Fruit fly (Drosophila melanogaster) whole organism, embryonic: ENCODE measurements around the gene upSET.

ENCODE experiments used
- Atf-2 ChIP-seq: fragments of 200-800 bp; sonication (Bioruptor generic); optimal IDR thresholded peaks from 2 replicates; lab custom pipeline; 2016; ENCODE audit warnings: missing biosample characterization, missing genetic modification characterization
- Bdp1 ChIP-seq: fragments of 200-800 bp; sonication (Bioruptor generic); optimal IDR thresholded peaks from 3 replicates; lab custom pipeline; 2016; ENCODE audit warnings: missing biosample characterization, missing genetic modification characterization
- C15 ChIP-seq: fragments of 200-800 bp; sonication (Bioruptor generic); IDR thresholded peaks from 3 replicates; pipeline ENCODE4 v1.3.6; 2022; ENCODE audit warnings: missing biosample characterization, missing genetic modification characterization
- CG10147 ChIP-seq: fragments of 200-800 bp; sonication (Bioruptor generic); optimal IDR thresholded peaks from 2 replicates; lab custom pipeline; 2019; ENCODE audit warnings: missing biosample characterization, mild to moderate bottlenecking, missing genetic modification characterization, moderate library complexity
- CG10209 ChIP-seq: fragments of 200-800 bp; sonication (Bioruptor generic); optimal IDR thresholded peaks from 3 replicates; lab custom pipeline; 2017; ENCODE audit warnings: missing biosample characterization, mild to moderate bottlenecking, missing genetic modification characterization, missing genetic modification reagents
- CG10565 ChIP-seq: fragments of 200-800 bp; sonication (Bioruptor generic); optimal IDR thresholded peaks from 3 replicates; lab custom pipeline; 2016; ENCODE audit warnings: missing biosample characterization, mild to moderate bottlenecking, missing genetic modification characterization
- CG10654 ChIP-seq: fragments of 200-800 bp; sonication (Bioruptor generic); optimal IDR thresholded peaks from 2 replicates; lab custom pipeline; 2016; ENCODE audit warnings: missing biosample characterization, missing genetic modification characterization
- CG1602 ChIP-seq: fragments of 200-800 bp; sonication (Bioruptor generic); optimal IDR thresholded peaks from 3 replicates; lab custom pipeline; 2016; ENCODE audit warnings: missing biosample characterization, missing genetic modification characterization
- CG17361 ChIP-seq: fragments of 200-800 bp; sonication (Bioruptor generic); IDR thresholded peaks from 3 replicates; pipeline ENCODE4 v1.3.6; 2022; ENCODE audit warnings: missing biosample characterization, missing genetic modification characterization
- CG1792 ChIP-seq: fragments of 200-800 bp; sonication (Bioruptor generic); optimal IDR thresholded peaks from 2 replicates; lab custom pipeline; 2016; ENCODE audit warnings: missing biosample characterization, missing genetic modification characterization
- CG18011 ChIP-seq: fragments of 200-800 bp; sonication (Bioruptor generic); optimal IDR thresholded peaks from 2 replicates; lab custom pipeline; 2017; ENCODE audit warnings: missing biosample characterization, missing genetic modification characterization, mild to moderate bottlenecking, moderate library complexity, missing genotype
- CG18262 ChIP-seq: fragments of 200-800 bp; optimal IDR thresholded peaks from 3 replicates; lab custom pipeline; 2019; ENCODE audit warnings: missing biosample characterization, mild to moderate bottlenecking, missing genetic modification characterization, moderate library complexity
- CG18476 ChIP-seq: fragments of 200-800 bp; sonication (Bioruptor generic); optimal IDR thresholded peaks from 2 replicates; lab custom pipeline; 2016; ENCODE audit warnings: missing biosample characterization, mild to moderate bottlenecking, missing genetic modification characterization
- CG31224 ChIP-seq: fragments of 200-800 bp; sonication (Bioruptor generic); IDR thresholded peaks from 2 replicates; pipeline ENCODE4 v1.3.6; 2022; ENCODE audit warnings: missing biosample characterization, missing genetic modification characterization
- CG31441 ChIP-seq: fragments of 200-800 bp; sonication (Bioruptor generic); IDR thresholded peaks from 2 replicates; pipeline ENCODE4 v1.3.6; 2022; ENCODE audit warnings: missing biosample characterization, missing genetic modification characterization
- CG3163 ChIP-seq: fragments of 200-800 bp; sonication (Bioruptor generic); optimal IDR thresholded peaks from 3 replicates; lab custom pipeline; 2016; ENCODE audit warnings: missing biosample characterization, missing genetic modification characterization
- CG7839 ChIP-seq: fragments of 200-800 bp; sonication (Bioruptor generic); optimal IDR thresholded peaks from 3 replicates; lab custom pipeline; 2018; ENCODE audit warnings: missing biosample characterization, mild to moderate bottlenecking, missing genetic modification characterization, moderate library complexity
- CG8924 ChIP-seq: fragments of 200-800 bp; optimal IDR thresholded peaks from 3 replicates; lab custom pipeline; 2019; ENCODE audit warnings: missing biosample characterization, mild to moderate bottlenecking, missing genetic modification characterization, moderate library complexity
- CG9437 ChIP-seq: fragments of 200-800 bp; sonication (Bioruptor generic); optimal IDR thresholded peaks from 2 replicates; lab custom pipeline; 2018; ENCODE audit warnings: missing biosample characterization, mild to moderate bottlenecking, missing genetic modification characterization
- CG9727 ChIP-seq: fragments of 200-800 bp; sonication (Bioruptor generic); optimal IDR thresholded peaks from 3 replicates; lab custom pipeline; 2017; ENCODE audit warnings: missing biosample characterization, mild to moderate bottlenecking, missing genetic modification characterization
- CHES-1-like ChIP-seq: fragments of 200-800 bp; sonication (Bioruptor generic); optimal IDR thresholded peaks from 2 replicates; lab custom pipeline; 2016; ENCODE audit warnings: missing biosample characterization, missing genetic modification characterization
- CTCF ChIP-seq: fragments of 200-800 bp; sonication (Bioruptor generic); optimal IDR thresholded peaks from 2 replicates; lab custom pipeline; 2017; ENCODE audit warnings: missing biosample characterization, mild to moderate bottlenecking, missing genetic modification characterization, moderate library complexity
- D ChIP-seq, 2 experiments: fragments of 200-800 bp in 1 of 2; fragments of >200 bp in 1 of 2; sonication (Bioruptor generic) in 1 of 2; optimal IDR thresholded peaks; 2 replicates in 1 of 2; 3 replicates in 1 of 2; lab custom pipeline; 2017; ENCODE audit warnings: mild to moderate bottlenecking in 1 of 2, missing biosample characterization in 1 of 2, missing genetic modification characterization in 1 of 2, missing genetic modification reagents in 1 of 2
- D19B ChIP-seq: fragments of 200-800 bp; sonication (Bioruptor generic); optimal IDR thresholded peaks from 2 replicates; lab custom pipeline; 2017; ENCODE audit warnings: missing biosample characterization, mild to moderate bottlenecking, missing genetic modification characterization
- ERR ChIP-seq: fragments of 200-800 bp; sonication (Bioruptor generic); optimal IDR thresholded peaks from 2 replicates; lab custom pipeline; 2016; ENCODE audit warnings: missing biosample characterization, missing genetic modification characterization
- Gug ChIP-seq: fragments of 200-800 bp; sonication (Bioruptor generic); IDR thresholded peaks from 4 replicates; pipeline ENCODE4 v1.3.6; 2022; ENCODE audit warnings: missing biosample characterization, missing genetic modification characterization
- MTF-1 ChIP-seq: fragments of 200-800 bp; sonication (Bioruptor generic); optimal IDR thresholded peaks from 2 replicates; lab custom pipeline; 2018; ENCODE audit warnings: missing biosample characterization, mild to moderate bottlenecking, missing genetic modification characterization, borderline replicate concordance
- Neu2 ChIP-seq: fragments of 200-800 bp; sonication (Bioruptor generic); optimal IDR thresholded peaks from 3 replicates; lab custom pipeline; 2016; ENCODE audit warnings: missing biosample characterization, missing genetic modification characterization, borderline replicate concordance
- Ssrp ChIP-seq: fragments of 200-800 bp; sonication (Bioruptor generic); optimal IDR thresholded peaks from 2 replicates; lab custom pipeline; 2018; ENCODE audit warnings: missing biosample characterization, mild to moderate bottlenecking, missing genetic modification characterization, moderate library complexity
- Stat92E ChIP-seq, 3 experiments: fragments of >200 bp in 2 of 3; fragments of 200-800 bp in 1 of 3; sonication (Bioruptor generic) in 1 of 3; optimal IDR thresholded peaks; 2 replicates each; lab custom pipeline; 2017 to 2019; ENCODE audit warnings: missing biosample characterization in 3 of 3, missing genetic modification characterization in 3 of 3, mild to moderate bottlenecking in 1 of 3, moderate library complexity in 1 of 3
- ab ChIP-seq: fragments of 200-800 bp; sonication (Bioruptor generic); optimal IDR thresholded peaks from 2 replicates; lab custom pipeline; 2016; ENCODE audit warnings: missing biosample characterization, missing genetic modification characterization
- bab2 ChIP-seq: fragments of 200-800 bp; sonication (Bioruptor generic); optimal IDR thresholded peaks from 2 replicates; lab custom pipeline; 2016; ENCODE audit warnings: missing biosample characterization, missing genetic modification characterization
- dm ChIP-seq: fragments of 200-800 bp; sonication (Bioruptor generic); optimal IDR thresholded peaks from 3 replicates; lab custom pipeline; 2016; ENCODE audit warnings: missing biosample characterization, missing genetic modification characterization
- dysf ChIP-seq: fragments of 200-800 bp; sonication (Bioruptor generic); IDR thresholded peaks from 3 replicates; pipeline ENCODE4 v1.3.6; 2022; ENCODE audit warnings: missing biosample characterization, missing genetic modification characterization
- ftz-f1 ChIP-seq: fragments of 200-800 bp; sonication (Bioruptor generic); optimal IDR thresholded peaks from 2 replicates; lab custom pipeline; 2016; ENCODE audit warnings: missing biosample characterization, missing genetic modification characterization
- gsb-n ChIP-seq: fragments of 200-800 bp; sonication (Bioruptor generic); optimal IDR thresholded peaks from 3 replicates; lab custom pipeline; 2018; ENCODE audit warnings: missing biosample characterization, mild to moderate bottlenecking, missing genetic modification characterization
- kay ChIP-seq: fragments of 200-800 bp; sonication (Bioruptor generic); optimal IDR thresholded peaks from 2 replicates; lab custom pipeline; 2016; ENCODE audit warnings: missing biosample characterization, missing genetic modification characterization
- lov ChIP-seq, 2 experiments: fragments of 200-800 bp in 1 of 2; fragments of >200 bp in 1 of 2; sonication (Bioruptor generic) in 1 of 2; IDR thresholded peaks in 1 of 2; optimal IDR thresholded peaks in 1 of 2; 2 replicates in 1 of 2; 3 replicates in 1 of 2; pipeline versions ENCODE4 v1.3.6 to Lab custom; 2017 to 2022; ENCODE audit warnings: missing biosample characterization in 1 of 2, missing genetic modification characterization in 1 of 2
- mirr ChIP-seq: fragments of 200-800 bp; sonication (Bioruptor generic); optimal IDR thresholded peaks from 3 replicates; lab custom pipeline; 2018; ENCODE audit warnings: missing biosample characterization, mild to moderate bottlenecking, missing genetic modification characterization
- nmo ChIP-seq: fragments of 200-800 bp; sonication (Bioruptor generic); optimal IDR thresholded peaks from 2 replicates; lab custom pipeline; 2018; ENCODE audit warnings: missing biosample characterization, mild to moderate bottlenecking, missing genetic modification characterization, moderate library complexity
- odd ChIP-seq: fragments of 200-800 bp; sonication (Bioruptor generic); optimal IDR thresholded peaks from 2 replicates; lab custom pipeline; 2017; ENCODE audit warnings: missing biosample characterization, mild to moderate bottlenecking, missing genetic modification characterization
- onecut ChIP-seq: fragments of 200-800 bp; sonication (Bioruptor generic); IDR thresholded peaks from 2 replicates; pipeline ENCODE4 v1.3.6; 2022; ENCODE audit warnings: missing biosample characterization, missing genetic modification characterization
- pan ChIP-seq, 4 experiments: fragments of >200 bp in 3 of 4; fragments of 200-800 bp in 1 of 4; sonication (Bioruptor generic) in 1 of 4; optimal IDR thresholded peaks in 3 of 4; IDR thresholded peaks in 1 of 4; 2 replicates each; pipeline versions ENCODE4 v1.3.6 to Lab custom; 2017 to 2022; ENCODE audit warnings: missing biosample characterization in 2 of 4, missing genetic modification characterization in 2 of 4, mixed read lengths in 1 of 4
- ro ChIP-seq: fragments of 200-800 bp; sonication (Bioruptor generic); IDR thresholded peaks from 2 replicates; pipeline ENCODE4 v1.3.6; 2022; ENCODE audit warnings: missing biosample characterization, missing genetic modification characterization
- slou ChIP-seq: fragments of 200-800 bp; sonication (Bioruptor generic); optimal IDR thresholded peaks from 3 replicates; lab custom pipeline; 2016; ENCODE audit warnings: missing biosample characterization, missing genetic modification characterization
- sr ChIP-seq: fragments of 200-800 bp; sonication (Bioruptor generic); IDR thresholded peaks from 3 replicates; pipeline ENCODE4 v1.3.6; 2022; ENCODE audit warnings: missing biosample characterization, missing genetic modification characterization
- usp ChIP-seq: fragments of >200 bp; optimal IDR thresholded peaks from 2 replicates; lab custom pipeline; 2017; ENCODE audit warnings: missing biosample characterization, missing genetic modification characterization
- vfl ChIP-seq: fragments of 200-800 bp; sonication (Bioruptor generic); optimal IDR thresholded peaks from 2 replicates; lab custom pipeline; 2016; ENCODE audit warnings: missing biosample characterization, missing genetic modification characterization
- vvl ChIP-seq: fragments of 200-800 bp; sonication (Bioruptor generic); IDR thresholded peaks from 2 replicates; pipeline ENCODE4 v1.3.6; 2022; ENCODE audit warnings: missing biosample characterization, missing genetic modification characterization

Gene upSET

DNA sequence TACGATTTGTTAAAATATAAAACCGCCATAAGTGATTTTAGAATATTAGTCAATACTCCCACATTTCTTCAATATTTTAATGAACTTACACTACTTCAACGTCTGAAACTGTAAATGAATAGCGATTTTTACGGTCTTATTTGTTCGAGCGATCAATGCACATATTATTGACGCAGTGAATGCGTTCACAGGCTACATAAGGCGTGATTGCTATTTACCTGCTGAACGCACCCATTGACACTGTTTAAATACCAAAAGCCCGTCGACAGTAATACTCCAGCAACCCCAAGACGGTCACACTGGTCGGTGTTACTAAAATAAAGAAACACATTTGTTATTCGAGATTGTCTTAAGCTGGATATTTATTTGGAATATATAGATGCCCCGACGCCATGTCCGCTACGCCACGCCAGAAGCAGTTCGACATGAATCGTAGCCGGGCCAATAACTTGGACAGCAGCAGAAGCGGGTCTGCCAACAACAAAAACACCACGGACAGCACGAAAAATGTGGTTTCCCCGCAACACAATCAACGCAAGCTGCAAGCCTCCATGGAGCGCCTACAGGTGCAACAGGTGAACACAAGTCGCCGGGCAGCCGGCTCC, 49.1 kb downstream of the upSET start, which contains the start of gene CG6833 (continued):
- TF ChIP-seq CG18011 (no peak), Stat92E (GFP tag; optimal IDR thresholded peaks at IDR 0.05; lab: Kevin White, UChicago) (no peak), odd (no peak), Bdp1 (GFP tag; lab: Kevin White, UChicago) (no peak), CTCF (GFP tag; lab: Kevin White, UChicago) (no peak), CG18476 (GFP tag; lab: Kevin White, UChicago) (peak; percentile 47), C15 (no peak), ab (GFP tag; lab: Kevin White, UChicago) (peak; percentile 38), usp (GFP tag; lab: Kevin White, UChicago) (no peak), CG31441 (GFP tag; lab: Robert Waterston, UW) (peak; percentile 100), Atf-2 (GFP tag; lab: Kevin White, UChicago) (peak; percentile 76), dm (peak; percentile 64), CG10147 (no peak), D19B (GFP tag; lab: Kevin White, UChicago) (no peak), pan (optimal IDR thresholded peaks at IDR 0.05; lab: Kevin White, UChicago) (no peak), pan (GFP tag; optimal IDR thresholded peaks at IDR 0.05 in 1 of 2, IDR thresholded peaks at IDR 0.05 in 1 of 2) (peak in 1 of 2 experiments; percentile 84), vfl (GFP tag; lab: Kevin White, UChicago) (peak; percentile 41), ro (no peak), Neu2 (GFP tag; lab: Kevin White, UChicago) (no peak), CG31224 (GFP tag; lab: Robert Waterston, UW) (peak; percentile 77), D (optimal IDR thresholded peaks at IDR 0.05; lab: Kevin White, UChicago) (no peak), D (GFP tag; optimal IDR thresholded peaks at IDR 0.05; lab: Kevin White, UChicago) (peak; percentile 58), CG18262 (tag; lab: Kevin White, UChicago) (peak; percentile 57), nmo (GFP tag; lab: Kevin White, UChicago) (peak; percentile 47), ERR (peak; percentile 39), ftz-f1 (no peak), dysf (peak; percentile 81), Ssrp (tag; lab: Kevin White, UChicago) (peak; percentile 29), MTF-1 (GFP tag; lab: Kevin White, UChicago) (peak; percentile 61), onecut (GFP tag; lab: Robert Waterston, UW) (peak; percentile 69), slou (peak; percentile 27), vvl (GFP tag; lab: Robert Waterston, UW) (peak; percentile 91), mirr (GFP tag; lab: Kevin White, UChicago) (peak; percentile 62), lov (optimal IDR thresholded peaks at IDR 0.05; lab: Kevin White, UChicago) (no peak), lov (GFP tag; IDR thresholded peaks at IDR 0.05; lab: Robert Waterston, UW) (peak; percentile 57; the same call in 2 of the 3 replicates), CG17361 (GFP tag; lab: Robert Waterston, UW) (peak; percentile 68), CG7839 (tag; lab: Kevin White, UChicago) (peak; percentile 67), CG1602 (GFP tag; lab: Kevin White, UChicago) (peak; percentile 57), CG9437 (GFP tag; lab: Kevin White, UChicago) (peak; percentile 23), sr (GFP tag; lab: Robert Waterston, UW) (peak; percentile 53; the same call in 1 of the 3 replicates), CG8924 (tag; lab: Kevin White, UChicago) (peak; percentile 45), CG1792 (GFP tag; lab: Kevin White, UChicago) (peak; percentile 70), gsb-n (tag; lab: Kevin White, UChicago) (no peak), CG10654 (GFP tag; lab: Kevin White, UChicago) (peak; percentile 61), CHES-1-like (GFP tag; lab: Kevin White, UChicago) (peak; percentile 77), CG10565 (GFP tag; lab: Kevin White, UChicago) (no peak), CG3163 (GFP tag; lab: Kevin White, UChicago) (peak; percentile 51), bab2 (GFP tag; lab: Kevin White, UChicago) (peak; percentile 63), CG10209 (peak; percentile 39), kay (peak; percentile 33), CG9727 (peak; percentile 42), Gug (GFP tag; lab: Robert Waterston, UW) (peak; percentile 94)
